Fruit fly (Drosophila melanogaster): ENCODE results near the gene CG6171.

The CG6171 gene

dm6 chr3R:15371833-15372232 is 8.2 kb upstream of the CG6171 start, which contains the start of the genes Ccm3 and CG6136 (continued):
- TF ChIP-seq lab (GFP tag; optimal IDR thresholded peaks at IDR 0.05), result peak; percentile 61
- TF ChIP-seq gem (tag; optimal IDR thresholded peaks at IDR 0.05), result no peak
- peak; percentile 3 for TF ChIP-seq CG13424 (tag; optimal IDR thresholded peaks at IDR 0.05)
- peak; percentile 52 for TF ChIP-seq CG6765 (GFP tag; optimal IDR thresholded peaks at IDR 0.05)
- peak; percentile 26 for TF ChIP-seq CG9797 (GFP tag; optimal IDR thresholded peaks at IDR 0.05)
- no peak for TF ChIP-seq ap (GFP tag; IDR thresholded peaks at IDR 0.05)
- TF ChIP-seq CG9609 (GFP tag; optimal IDR thresholded peaks at IDR 0.05), result peak; percentile 15
- TF ChIP-seq toy (GFP tag; IDR thresholded peaks at IDR 0.05), result no peak
- TF ChIP-seq CG7987 (GFP tag; optimal IDR thresholded peaks at IDR 0.05), result peak; percentile 33
- no peak for TF ChIP-seq cwo (GFP tag; optimal IDR thresholded peaks at IDR 0.05)
- peak; percentile 12 for TF ChIP-seq shn (GFP tag; optimal IDR thresholded peaks at IDR 0.05)
- TF ChIP-seq unc-4 (GFP tag; IDR thresholded peaks at IDR 0.05; ENCODE audit: partially characterized antibody), result peak; percentile 92
- TF ChIP-seq CG5180 (GFP tag; optimal IDR thresholded peaks at IDR 0.05), result no peak
- no peak for TF ChIP-seq CG10543 (GFP tag; optimal IDR thresholded peaks at IDR 0.05)
- no peak for TF ChIP-seq CG7839 (tag; optimal IDR thresholded peaks at IDR 0.05)
- no peak for TF ChIP-seq Sry-β (GFP tag; optimal IDR thresholded peaks at IDR 0.05)
- TF ChIP-seq oc (tag; optimal IDR thresholded peaks at IDR 0.05), result no peak
- no peak for TF ChIP-seq CG3726 (GFP tag; IDR thresholded peaks at IDR 0.05)
- TF ChIP-seq wek (GFP tag; optimal IDR thresholded peaks at IDR 0.05), result no peak
- peak; percentile 65 for TF ChIP-seq Fer1 (GFP tag; optimal IDR thresholded peaks at IDR 0.05)
- TF ChIP-seq CG11560 (tag; IDR thresholded peaks at IDR 0.05), result no peak
- TF ChIP-seq z (GFP tag; IDR thresholded peaks at IDR 0.05), result no peak
- TF ChIP-seq Bdp1 (GFP tag; optimal IDR thresholded peaks at IDR 0.05), result no peak
- no peak for TF ChIP-seq pan (optimal IDR thresholded peaks at IDR 0.05)
- no peak for TF ChIP-seq pan (GFP tag; optimal IDR thresholded peaks at IDR 0.05 in 1 of 2, IDR thresholded peaks at IDR 0.05 in 1 of 2)
- peak; percentile 6 for TF ChIP-seq CG7271 (tag; optimal IDR thresholded peaks at IDR 0.05)
- TF ChIP-seq CoRest (tag; optimal IDR thresholded peaks at IDR 0.05), result no peak
- TF ChIP-seq crol (GFP tag; IDR thresholded peaks at IDR 0.05), result no peak
- TF ChIP-seq pzg (GFP tag; optimal IDR thresholded peaks at IDR 0.05), result peak; percentile 86
- TF ChIP-seq slp2 (GFP tag; optimal IDR thresholded peaks at IDR 0.05), result no peak
- peak; percentile 33 for TF ChIP-seq CG4854 (GFP tag; optimal IDR thresholded peaks at IDR 0.05)
- peak; percentile 27 for TF ChIP-seq CG7928 (GFP tag; optimal IDR thresholded peaks at IDR 0.05)
- peak; percentile 80 for TF ChIP-seq stwl (tag; optimal IDR thresholded peaks at IDR 0.05)
- no peak for TF ChIP-seq CG6813 (GFP tag; optimal IDR thresholded peaks at IDR 0.05)
- peak; percentile 91 for TF ChIP-seq vvl (GFP tag; IDR thresholded peaks at IDR 0.05)
- no peak for TF ChIP-seq CG11696 (GFP tag; IDR thresholded peaks at IDR 0.05)
- TF ChIP-seq CG6791 (GFP tag; IDR thresholded peaks at IDR 0.05; ENCODE audit: partially characterized antibody), result peak; percentile 93
- peak; percentile 34 for TF ChIP-seq bab2 (GFP tag; optimal IDR thresholded peaks at IDR 0.05)
- peak; percentile 43 for TF ChIP-seq exex (tag; optimal IDR thresholded peaks at IDR 0.05)
- TF ChIP-seq Chrac-16 (GFP tag; optimal IDR thresholded peaks at IDR 0.05), result no peak
- TF ChIP-seq nmo (GFP tag; optimal IDR thresholded peaks at IDR 0.05), result peak; percentile 43
- peak; percentile 70; the same call in 2 of the 3 replicates for TF ChIP-seq zfh1 (GFP tag; IDR thresholded peaks at IDR 0.05)
- no peak for TF ChIP-seq ro (GFP tag; IDR thresholded peaks at IDR 0.05)
- TF ChIP-seq CG1233 (GFP tag; optimal IDR thresholded peaks at IDR 0.05), result no peak
- peak; percentile 48 for TF ChIP-seq ewg (GFP tag; optimal IDR thresholded peaks at IDR 0.05)
- TF ChIP-seq Meics (GFP tag; optimal IDR thresholded peaks at IDR 0.05), result peak; percentile 45
- TF ChIP-seq TFAM (GFP tag; optimal IDR thresholded peaks at IDR 0.05), result no peak
- peak; percentile 30 for TF ChIP-seq CG4424 (GFP tag; optimal IDR thresholded peaks at IDR 0.05)
- TF ChIP-seq Sox100B (GFP tag; optimal IDR thresholded peaks at IDR 0.05), result no peak
- no peak for TF ChIP-seq pita (GFP tag; optimal IDR thresholded peaks at IDR 0.05)
- peak; percentile 53 for TF ChIP-seq trem (tag; optimal IDR thresholded peaks at IDR 0.05)

Measured in whole organism, embryonic.